Fruit fly (Drosophila melanogaster): Measurements from ENCODE around the gene CG14187.

CG14187 gene

DNA sequence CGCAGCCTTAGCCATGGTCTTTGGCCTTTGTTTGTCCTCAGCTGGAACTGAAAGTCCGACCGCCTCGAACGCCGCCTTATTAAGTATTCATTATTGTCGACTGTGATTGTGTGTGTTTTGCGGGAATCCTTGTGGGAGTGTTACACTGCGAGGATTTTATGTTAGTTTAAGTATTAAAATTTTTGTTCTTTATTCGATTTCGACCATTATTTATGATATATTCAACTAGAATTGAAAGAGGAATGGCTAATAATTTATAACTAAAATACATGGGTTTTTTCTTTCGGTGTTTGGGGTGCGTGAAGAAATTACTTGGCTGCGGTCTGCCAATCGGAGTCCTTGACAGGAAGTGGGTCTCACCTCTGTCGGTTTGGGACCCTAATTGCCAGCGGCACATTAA is 50.1 kb downstream of the CG14187 start:
- TF ChIP-seq Dfd (GFP tag; optimal IDR thresholded peaks at IDR 0.05) (no peak), Hr78 (GFP tag; optimal IDR thresholded peaks at IDR 0.05) (no peak), GATAd (GFP tag; optimal IDR thresholded peaks at IDR 0.05) (no peak), Hnf4 (GFP tag; optimal IDR thresholded peaks at IDR 0.05) (no peak), ey (GFP tag; optimal IDR thresholded peaks at IDR 0.05) (no peak), Dif (GFP tag; optimal IDR thresholded peaks at IDR 0.05; ENCODE audit: partially characterized antibody) (no peak), usp (GFP tag; optimal IDR thresholded peaks at IDR 0.05) (no peak), Myc (optimal IDR thresholded peaks at IDR 0.05) (no peak), pan (optimal IDR thresholded peaks at IDR 0.05) (no peak), foxo (GFP tag; optimal IDR thresholded peaks at IDR 0.05) (no peak), tai (GFP tag; optimal IDR thresholded peaks at IDR 0.05) (no peak)

Data from whole organism, wandering third instar larva.